Fruit fly (Drosophila melanogaster): ENCODE measurements around the gene CG10979.

CG10979 gene

dm6 chr3R:5789025-5789953 is 5.2 kb upstream of the CG10979 start, which contains the start of the genes Hat1 and Rpn5 (continued):
- TF ChIP-seq Dll (GFP tag; IDR thresholded peaks at IDR 0.05; ENCODE audit: partially characterized antibody): peak; percentile 87
- peak; percentile 41; the same call in 1 of the 2 replicates for TF ChIP-seq CG17328 (GFP tag; IDR thresholded peaks at IDR 0.05)
- TF ChIP-seq tna (GFP tag; IDR thresholded peaks at IDR 0.05; ENCODE audit: partially characterized antibody): peak; percentile 17; the same call in 1 of the 2 replicates
- TF ChIP-seq sima (GFP tag; optimal IDR thresholded peaks at IDR 0.05): peak; percentile 71
- TF ChIP-seq Adf1 (GFP tag; IDR thresholded peaks at IDR 0.05): no peak; the same call in 1 of the 2 replicates
- peak; percentile 92 for TF ChIP-seq disco-r (GFP tag; optimal IDR thresholded peaks at IDR 0.05)
- TF ChIP-seq CG15269 (tag; optimal IDR thresholded peaks at IDR 0.05): peak; percentile 70
- TF ChIP-seq tll (GFP tag; optimal IDR thresholded peaks at IDR 0.05): peak; percentile 59 to 78
- TF ChIP-seq hb (GFP tag; IDR thresholded peaks at IDR 0.05; ENCODE audit: partially characterized antibody): peak; percentile 63; the same call in 2 of the 3 replicates
- TF ChIP-seq ro (GFP tag; IDR thresholded peaks at IDR 0.05): no peak
- peak; percentile 51 for TF ChIP-seq CG3065 (GFP tag; optimal IDR thresholded peaks at IDR 0.05)
- TF ChIP-seq CG5245 (GFP tag; optimal IDR thresholded peaks at IDR 0.05): peak; percentile 82
- peak; percentile 59 for TF ChIP-seq CG17359 (tag; optimal IDR thresholded peaks at IDR 0.05)
- TF ChIP-seq tx (GFP tag; optimal IDR thresholded peaks at IDR 0.05): peak; percentile 93
- peak; percentile 65 for TF ChIP-seq CG1233 (GFP tag; optimal IDR thresholded peaks at IDR 0.05)
- no peak for TF ChIP-seq fru (optimal IDR thresholded peaks at IDR 0.05)
- TF ChIP-seq BtbVII (GFP tag; optimal IDR thresholded peaks at IDR 0.05): peak; percentile 60
- TF ChIP-seq CG11398 (GFP tag; optimal IDR thresholded peaks at IDR 0.05): peak; percentile 77
- TF ChIP-seq CG12155 (GFP tag; optimal IDR thresholded peaks at IDR 0.05): peak; percentile 86
- no peak for TF ChIP-seq hkb (optimal IDR thresholded peaks at IDR 0.05)
- peak; percentile 56 for TF ChIP-seq hkb (GFP tag; IDR thresholded peaks at IDR 0.05)
- TF ChIP-seq CG6175 (GFP tag; IDR thresholded peaks at IDR 0.05): no peak
- peak; percentile 91 for TF ChIP-seq chn (GFP tag; optimal IDR thresholded peaks at IDR 0.05)
- TF ChIP-seq scrt (GFP tag; optimal IDR thresholded peaks at IDR 0.05): peak; percentile 0
- peak; percentile 27 for TF ChIP-seq schlank (tag; optimal IDR thresholded peaks at IDR 0.05)
- peak; percentile 90 for TF ChIP-seq Camta (GFP tag; optimal IDR thresholded peaks at IDR 0.05)
- TF ChIP-seq lov (optimal IDR thresholded peaks at IDR 0.05): no peak
- no peak for TF ChIP-seq lov (GFP tag; IDR thresholded peaks at IDR 0.05)
- TF ChIP-seq abd-A (tag; optimal IDR thresholded peaks at IDR 0.05): no peak
- TF ChIP-seq CG2889 (GFP tag; IDR thresholded peaks at IDR 0.05): peak; percentile 66; the same call in 2 of the 3 replicates
- peak; percentile 84 for TF ChIP-seq phol (tag; optimal IDR thresholded peaks at IDR 0.05)
- peak; percentile 72 for TF ChIP-seq Lhr (GFP tag; optimal IDR thresholded peaks at IDR 0.05)
- TF ChIP-seq CG31224 (GFP tag; IDR thresholded peaks at IDR 0.05): peak; percentile 58
- TF ChIP-seq CG9932 (GFP tag; IDR thresholded peaks at IDR 0.05): peak; percentile 88
- TF ChIP-seq mld (GFP tag; IDR thresholded peaks at IDR 0.05; ENCODE audit: partially characterized antibody): peak; percentile 48; the same call in 1 of the 3 replicates
- peak; percentile 78 for TF ChIP-seq ERR (GFP tag; optimal IDR thresholded peaks at IDR 0.05)
- TF ChIP-seq HLHmδ (GFP tag; optimal IDR thresholded peaks at IDR 0.05): no peak
- TF ChIP-seq CG6254 (GFP tag; optimal IDR thresholded peaks at IDR 0.05): no peak
- peak; percentile 69 for TF ChIP-seq CG12104 (GFP tag; optimal IDR thresholded peaks at IDR 0.05)
- no peak for TF ChIP-seq pita (GFP tag; optimal IDR thresholded peaks at IDR 0.05)
- peak; percentile 46 for TF ChIP-seq CG2202 (tag; optimal IDR thresholded peaks at IDR 0.05)
- TF ChIP-seq stwl (tag; optimal IDR thresholded peaks at IDR 0.05): peak; percentile 82
- TF ChIP-seq CG8359 (GFP tag; optimal IDR thresholded peaks at IDR 0.05; ENCODE audit: borderline replicate concordance): no peak
- peak; percentile 78 for TF ChIP-seq pb (GFP tag; optimal IDR thresholded peaks at IDR 0.05)
- TF ChIP-seq D (optimal IDR thresholded peaks at IDR 0.05): no peak
- peak; percentile 72 for TF ChIP-seq D (GFP tag; optimal IDR thresholded peaks at IDR 0.05)
- peak; percentile 80 for TF ChIP-seq crc (GFP tag; optimal IDR thresholded peaks at IDR 0.05)
- TF ChIP-seq dan (GFP tag; IDR thresholded peaks at IDR 0.05): 0 out of 2 replicates have a peak, but pooled peaks have one; percentile 38
- TF ChIP-seq CG14667 (GFP tag; IDR thresholded peaks at IDR 0.05): peak; percentile 33; the same call in 1 of the 2 replicates
